Worm (Caenorhabditis elegans): ENCODE measurements around the gene C18E9.2.

C18E9.2 gene

DNA sequence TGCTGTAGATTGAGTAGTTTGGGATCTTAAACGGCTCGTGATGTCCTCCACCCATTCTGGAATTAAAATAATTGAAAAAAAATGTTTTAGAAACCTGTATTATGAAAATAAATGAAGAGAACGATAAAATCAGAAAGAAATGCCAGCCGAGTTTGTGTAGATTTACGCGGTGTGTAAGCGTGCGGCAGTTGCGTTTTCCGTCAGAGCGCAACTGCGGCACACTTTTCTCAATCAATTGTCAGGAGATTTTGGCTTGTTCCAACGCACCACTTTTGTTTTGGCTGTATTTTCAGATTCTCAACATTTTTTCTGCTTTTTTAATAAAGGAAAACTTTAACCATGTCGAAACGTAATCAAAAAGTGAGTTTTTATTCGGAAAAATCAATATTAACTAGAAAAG, at the start of gene C18E9.2, which contains the start of gene ndub-3:
C18E9.2 (plus strand) TSS at position 172 of the 400 bp plus-strand sequence.
ndub-3 (minus strand) TSS at position 56 of the 400 bp plus-strand sequence.
- TF ChIP-seq unc-62 (GFP tag; optimal IDR thresholded peaks at IDR 0.05) = no peak

DNA sequence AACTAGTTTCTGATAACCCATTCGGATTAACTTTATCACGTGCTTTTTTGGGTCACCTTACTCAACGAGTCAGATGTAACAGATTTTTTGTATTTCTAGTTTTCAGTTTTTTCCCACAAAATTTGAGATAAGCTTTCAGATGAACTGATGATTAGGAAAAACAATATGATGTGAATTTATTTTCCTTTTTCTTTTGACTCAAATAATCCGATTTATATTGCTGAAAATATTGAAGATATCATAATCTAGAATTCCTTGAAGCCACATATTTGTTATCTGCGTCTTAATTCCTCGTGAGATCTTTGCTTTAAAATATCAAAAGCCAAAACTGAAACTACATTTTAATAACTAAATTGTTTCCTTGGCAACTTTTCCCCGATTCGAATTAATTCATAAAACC, 48.1 kb upstream of the C18E9.2 start:
- TF ChIP-seq unc-62 (GFP tag; optimal IDR thresholded peaks at IDR 0.05) = no peak

DNA sequence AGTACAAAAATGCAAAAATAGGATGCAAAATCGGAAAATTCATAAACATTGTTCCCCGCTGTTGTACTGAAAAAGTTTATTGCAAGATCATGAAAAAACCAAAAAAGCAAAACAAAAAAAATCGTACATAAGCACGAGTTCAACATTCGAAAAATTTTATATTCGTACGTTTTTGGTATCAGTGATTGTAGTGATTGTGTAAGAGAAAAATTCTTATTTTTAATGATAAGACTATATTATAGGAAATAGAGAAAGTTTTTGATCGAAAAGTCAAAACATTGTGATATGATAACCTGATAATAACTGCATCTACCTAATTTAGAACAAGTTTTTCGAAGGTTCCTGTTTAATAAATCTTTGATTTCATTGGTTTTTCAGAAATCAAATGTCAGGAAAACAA, 47.5 kb upstream of the C18E9.2 start:
- TF ChIP-seq unc-62 (GFP tag; optimal IDR thresholded peaks at IDR 0.05) = no peak

DNA sequence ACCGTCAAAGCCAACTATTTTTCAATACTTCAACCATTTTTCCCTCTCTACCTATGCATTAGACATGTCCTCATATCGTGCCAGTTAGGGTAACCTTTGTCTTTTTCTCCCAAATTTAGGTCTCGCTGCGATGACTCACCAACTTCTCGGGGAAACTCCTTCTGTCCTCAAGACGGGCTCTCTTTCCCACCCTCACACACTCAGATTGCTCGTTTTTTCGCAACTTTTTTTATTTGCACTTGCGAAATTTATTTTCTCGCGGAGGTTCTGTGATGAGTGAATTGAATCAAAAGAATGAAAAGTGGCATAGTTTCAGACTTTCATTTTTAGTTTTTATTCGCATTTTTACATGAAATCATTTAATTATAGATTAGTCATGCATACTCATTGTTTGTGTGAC, 44.5 kb upstream of the C18E9.2 start:
- no peak for TF ChIP-seq unc-62 (GFP tag; optimal IDR thresholded peaks at IDR 0.05)

DNA sequence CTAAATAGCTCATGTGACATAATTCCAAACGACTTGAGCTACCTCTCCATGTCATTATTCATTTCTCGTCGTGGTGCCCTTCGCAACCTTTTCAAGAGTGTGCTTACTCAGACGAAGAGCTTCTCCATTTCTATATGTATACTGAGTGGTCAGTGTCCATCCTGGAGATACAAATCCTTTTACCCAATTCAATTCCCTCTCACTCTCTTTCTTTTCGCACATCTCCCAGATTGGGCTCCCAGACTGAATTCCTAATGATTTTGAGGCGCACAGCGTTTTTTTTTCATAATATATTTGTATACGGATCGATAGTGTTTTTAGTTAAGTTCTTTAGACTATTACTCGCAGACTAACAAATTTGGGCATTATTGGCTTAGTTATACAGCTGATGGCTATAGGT, 43.9 kb upstream of the C18E9.2 start:
- no peak for TF ChIP-seq unc-62 (GFP tag; optimal IDR thresholded peaks at IDR 0.05)

DNA sequence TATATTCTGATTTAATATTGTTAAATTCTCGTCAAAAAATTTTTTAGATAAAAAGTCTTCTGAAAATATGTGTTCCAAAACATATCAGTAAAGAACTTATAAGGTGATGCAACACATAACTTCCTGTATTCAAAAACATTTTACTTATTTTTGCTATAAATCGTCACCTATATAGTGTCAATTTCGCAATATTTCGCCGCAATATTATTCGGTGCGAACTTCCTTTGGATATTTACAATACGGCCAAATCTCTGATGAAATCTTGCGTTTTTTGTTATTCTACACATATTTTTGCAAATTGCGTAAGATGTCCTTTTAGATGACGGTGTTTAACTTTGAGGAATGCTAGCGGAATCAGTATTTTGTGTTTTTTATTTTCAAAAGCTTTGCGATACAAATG, 43.4 kb upstream of the C18E9.2 start:
- TF ChIP-seq unc-62 (GFP tag; optimal IDR thresholded peaks at IDR 0.05) = no peak

DNA sequence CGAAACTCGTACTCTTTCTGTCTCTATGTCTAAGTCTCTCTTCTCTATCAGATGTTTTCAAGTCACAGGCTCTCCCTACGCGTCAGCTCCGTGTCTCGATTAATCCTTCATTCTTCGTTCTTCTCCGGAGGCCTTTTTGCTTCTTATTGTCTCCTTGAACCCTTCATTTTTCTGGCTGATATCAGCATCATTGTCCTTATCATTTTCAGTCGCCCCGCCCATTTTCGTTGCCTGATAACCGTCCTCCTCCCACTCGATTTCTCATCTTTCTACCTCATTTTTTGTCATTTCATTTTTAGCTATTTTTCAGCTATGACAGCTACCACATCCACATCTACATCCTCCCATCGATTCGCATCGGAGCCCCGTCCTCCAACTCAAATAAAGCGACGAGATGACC, 42.7 kb upstream of the C18E9.2 start, which contains the start of gene B0457.6:
B0457.6 (plus strand) TSS at position 284 of the 400 bp plus-strand sequence.
- no peak for TF ChIP-seq unc-62 (GFP tag; optimal IDR thresholded peaks at IDR 0.05)

DNA sequence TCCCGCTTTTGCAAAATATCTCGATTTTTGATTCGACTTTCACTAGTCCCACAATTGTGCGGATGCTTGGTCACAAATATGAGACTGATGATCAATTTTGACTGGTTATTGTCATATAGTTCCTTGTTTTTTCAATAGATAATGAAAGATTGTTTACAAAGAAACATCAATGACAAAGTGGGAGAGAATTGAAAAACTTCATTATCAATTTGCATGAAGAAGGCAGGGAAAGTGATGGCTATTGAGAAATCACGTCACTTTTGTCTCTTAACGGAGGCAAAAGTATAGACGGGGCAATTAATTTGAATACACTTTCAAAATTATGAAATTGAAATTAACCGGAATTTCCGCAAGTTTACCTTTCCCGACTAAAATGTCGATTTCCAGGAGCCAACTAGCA, 41.6 kb upstream of the C18E9.2 start:
- no peak for TF ChIP-seq unc-62 (GFP tag; optimal IDR thresholded peaks at IDR 0.05)

DNA sequence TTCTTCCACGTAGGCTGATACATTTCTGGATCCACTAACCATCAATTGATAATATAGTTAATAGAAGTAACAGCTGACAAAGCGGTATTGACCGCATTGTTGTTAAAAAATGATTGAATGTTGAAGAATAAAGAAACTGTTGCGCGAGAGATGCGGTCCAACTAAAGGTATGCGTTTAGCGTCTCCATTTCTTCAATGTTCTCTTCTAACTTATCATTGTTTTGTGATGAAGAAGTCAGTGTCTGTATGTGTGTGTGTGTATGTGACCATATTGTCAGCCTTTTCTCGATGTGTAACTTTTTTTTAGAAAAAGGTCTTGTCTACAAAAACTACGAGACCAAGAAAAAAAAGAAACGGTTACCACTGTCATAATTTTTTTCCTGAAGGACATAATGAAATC, 38.4 kb upstream of the C18E9.2 start, which contains the start of gene B0457.2:
B0457.2 (minus strand) TSS at position 101 of the 400 bp plus-strand sequence.
- TF ChIP-seq unc-62 (GFP tag; optimal IDR thresholded peaks at IDR 0.05) = no peak

DNA sequence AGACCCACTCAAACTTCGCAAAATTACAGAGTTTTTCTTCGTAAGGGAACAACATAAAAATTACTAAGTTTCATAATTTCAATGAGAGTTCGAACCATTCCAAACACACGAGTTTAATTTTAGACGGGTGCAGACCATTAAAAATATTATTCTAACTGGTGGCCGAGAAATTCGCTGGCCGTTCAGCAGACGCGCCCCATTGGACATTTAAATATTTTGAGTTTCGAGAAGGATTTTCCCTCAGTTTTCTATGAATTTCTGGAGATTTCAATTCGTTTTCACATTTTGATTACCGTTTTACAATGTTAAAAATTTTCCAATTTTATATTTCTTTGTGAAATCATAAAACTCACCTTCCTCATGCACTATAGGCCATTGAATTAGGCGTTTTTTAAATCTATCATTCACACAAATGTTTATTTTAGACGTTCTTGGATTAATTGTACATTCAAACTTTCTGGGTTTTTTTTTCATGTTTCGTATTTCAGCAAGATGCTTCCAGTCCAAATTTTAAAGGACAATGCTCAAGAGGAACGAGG, 37.5 kb upstream of the C18E9.2 start, which contains the start of gene cct-2:
cct-2 (plus strand) TSS at position 489 of the 539 bp plus-strand sequence.
- TF ChIP-seq unc-62 (GFP tag; optimal IDR thresholded peaks at IDR 0.05) = no peak

DNA sequence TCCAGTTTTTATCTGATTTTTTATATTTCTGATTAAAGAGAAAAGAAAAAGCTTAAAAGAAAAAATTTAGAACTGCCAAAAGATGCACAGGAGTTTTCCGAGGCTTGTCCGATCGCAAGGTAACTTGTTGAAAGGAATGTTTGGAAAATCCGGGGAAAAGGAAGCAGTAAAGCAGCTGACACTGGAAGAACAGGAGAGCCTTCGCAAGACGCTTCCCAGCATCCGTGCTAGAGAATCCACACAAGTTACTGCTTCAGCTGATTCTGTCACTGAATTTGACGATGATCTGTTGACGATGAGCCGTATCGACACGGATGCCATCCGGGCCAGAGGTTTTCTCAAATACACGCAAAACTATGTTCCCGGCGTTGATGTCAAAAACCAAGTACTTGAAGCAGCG, 35.0 kb upstream of the C18E9.2 start, which contains the start of gene mrpl-50:
mrpl-50 (plus strand) TSS at position 71 of the 400 bp plus-strand sequence.
- no peak for TF ChIP-seq unc-62 (GFP tag; optimal IDR thresholded peaks at IDR 0.05)

DNA sequence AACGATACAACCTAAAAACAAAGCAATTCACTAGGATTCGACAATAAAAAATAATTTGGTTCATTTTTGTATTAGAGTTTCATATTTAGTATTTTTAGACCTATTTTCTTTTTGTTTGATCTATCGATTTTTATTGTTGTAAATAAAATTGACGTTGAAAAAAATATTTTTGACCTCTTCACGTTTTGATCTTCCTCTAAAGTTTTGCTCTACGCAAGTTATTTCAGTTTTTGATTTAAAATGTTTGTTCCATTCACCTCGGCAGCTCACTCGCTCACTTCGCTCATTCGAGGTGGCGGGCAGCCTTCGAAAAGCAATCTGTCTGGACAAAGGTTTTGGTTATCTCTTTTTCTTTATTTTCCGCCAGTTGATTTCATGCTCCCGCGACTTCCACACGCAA, 34.0 kb upstream of the C18E9.2 start, which contains the start of gene enol-1:
enol-1 (plus strand) TSS at position 235 of the 400 bp plus-strand sequence.
- no peak for TF ChIP-seq unc-62 (GFP tag; optimal IDR thresholded peaks at IDR 0.05)

DNA sequence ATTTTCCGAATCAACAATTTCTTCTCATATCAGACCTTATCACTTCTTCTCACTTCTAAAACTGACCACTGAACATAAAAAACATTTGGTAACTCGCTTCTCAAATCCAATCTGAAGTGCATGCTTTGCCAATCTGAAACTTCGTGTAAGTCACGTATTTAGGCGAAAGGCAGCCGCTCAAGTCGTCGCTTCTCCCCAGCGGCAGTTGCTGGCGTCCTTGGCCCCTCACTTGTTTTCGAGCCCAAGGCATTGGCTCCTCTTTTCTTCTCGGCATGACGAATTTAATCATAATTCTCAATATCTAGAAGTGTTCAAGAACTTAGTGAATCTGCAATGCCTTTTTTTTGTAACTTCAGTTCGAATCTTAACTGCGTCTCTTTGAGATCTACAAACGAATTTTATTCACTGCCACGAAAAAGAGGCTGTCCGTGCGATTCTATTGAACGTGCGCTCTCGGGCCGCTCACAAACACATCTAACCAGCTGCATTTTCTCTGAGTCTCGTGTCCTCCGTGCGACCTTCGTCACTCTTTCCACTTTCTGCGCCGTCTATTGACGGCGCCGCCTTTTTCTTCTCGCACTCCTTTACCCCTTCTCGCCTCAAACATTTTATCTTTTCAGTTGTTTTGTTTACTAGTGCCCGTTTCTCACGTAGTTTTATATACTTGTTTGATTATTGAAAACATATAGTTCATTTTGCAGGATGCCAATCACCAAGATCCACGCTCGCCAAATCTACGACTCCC, 33.2 kb upstream of the C18E9.2 start:
- no peak for TF ChIP-seq unc-62 (GFP tag; optimal IDR thresholded peaks at IDR 0.05)

DNA sequence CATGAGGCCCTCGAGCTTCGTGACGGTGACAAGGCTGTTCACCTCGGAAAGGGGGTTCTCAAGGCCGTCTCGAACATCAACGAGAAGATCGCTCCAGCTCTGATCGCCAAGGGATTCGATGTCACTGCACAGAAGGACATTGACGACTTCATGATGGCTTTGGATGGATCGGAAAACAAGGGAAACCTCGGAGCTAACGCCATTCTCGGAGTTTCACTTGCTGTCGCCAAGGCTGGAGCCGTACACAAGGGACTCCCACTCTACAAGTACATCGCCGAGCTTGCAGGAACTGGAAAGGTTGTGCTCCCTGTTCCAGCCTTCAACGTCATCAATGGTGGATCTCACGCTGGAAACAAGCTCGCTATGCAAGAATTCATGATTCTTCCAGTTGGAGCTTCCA, 32.4 kb upstream of the C18E9.2 start:
- no peak for TF ChIP-seq unc-62 (GFP tag; optimal IDR thresholded peaks at IDR 0.05)

DNA sequence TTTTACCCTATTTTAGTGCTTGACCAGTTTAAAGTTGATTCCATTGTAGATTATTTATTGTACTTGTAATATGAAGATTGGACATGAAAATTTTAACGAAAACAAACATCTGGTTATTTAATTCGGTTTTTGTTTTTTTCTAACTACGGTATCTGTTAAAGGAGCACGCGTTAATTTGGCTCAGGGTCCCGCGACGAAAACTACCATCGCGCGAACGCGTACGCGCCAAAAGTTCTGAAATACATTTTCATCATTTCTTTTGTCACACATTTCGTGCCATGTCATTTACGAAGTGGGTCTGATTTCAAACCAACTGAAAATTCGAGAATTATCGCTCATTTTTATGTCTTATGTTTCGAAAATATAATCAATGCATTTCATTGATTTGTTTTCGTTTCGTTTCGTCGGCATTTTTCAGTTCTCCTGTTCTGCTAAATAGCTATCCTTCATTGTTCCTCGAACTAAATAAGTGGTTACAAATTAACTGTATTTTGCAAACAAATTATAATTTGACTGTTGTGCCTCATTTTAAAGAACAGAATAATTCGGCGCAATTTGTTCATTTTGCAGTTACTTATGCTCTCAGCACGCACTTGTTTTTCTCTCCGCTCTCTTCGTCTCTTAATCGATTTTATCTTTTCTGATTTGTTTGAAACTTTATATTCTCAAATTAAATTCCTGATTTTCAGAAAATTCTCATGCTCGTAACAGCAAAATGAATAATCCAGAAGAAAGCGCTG, 30.9 kb upstream of the C18E9.2 start, which contains the start of gene T21B10.3:
T21B10.3 (plus strand) TSS at position 690 of the 740 bp plus-strand sequence.
- no peak for TF ChIP-seq unc-62 (GFP tag; optimal IDR thresholded peaks at IDR 0.05)
